5 fruit fly cellular contexts compared by ENCODE assay signal in the genomic region with DNA sequence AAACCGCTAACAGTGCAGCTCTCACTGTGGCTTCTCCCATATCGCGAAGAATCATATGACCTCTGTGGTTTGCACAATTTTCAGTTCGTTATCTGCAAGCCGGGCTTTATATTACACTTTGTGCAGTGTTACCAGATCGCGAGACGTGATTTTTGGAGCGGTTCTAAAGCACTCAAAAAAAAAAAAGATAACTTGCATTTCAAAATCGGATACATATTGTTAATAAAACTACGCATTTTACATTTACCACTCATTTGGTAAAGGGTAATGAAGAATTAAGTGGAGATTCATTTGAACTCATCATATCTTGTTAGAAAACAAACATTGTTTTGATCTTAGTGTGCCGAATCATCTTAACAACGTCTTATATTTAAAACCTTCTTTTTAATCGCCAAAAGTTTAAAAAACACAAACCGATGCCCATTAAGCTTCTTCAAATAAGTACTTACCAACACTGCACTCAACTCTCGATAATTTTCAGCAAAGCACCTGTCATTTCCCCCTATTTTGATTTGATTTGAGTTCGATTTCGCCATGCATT.
TF ChIP-seq lines count a peak whose summit lies in the region.

Gene CG2493, minus strand, starts transcription at position 129 of the 541 bp plus-strand sequence.

- no peak for TF ChIP-seq CTCF in whole organism, embryonic (GFP tag; optimal IDR thresholded peaks at IDR 0.05; lab: Kevin White, UChicago)

TF ChIP-seq in whole organism, adult, 20 proteins besides CTCF, POLR2A, EP300 and RAD21 (continues in another document):
- TF ChIP-seq CG5204 (GFP tag; optimal IDR thresholded peaks at IDR 0.05; lab: Kevin White, UChicago), result no peak
- no peak for TF ChIP-seq CG33017 (tag; optimal IDR thresholded peaks at IDR 0.05; lab: Kevin White, UChicago)
- TF ChIP-seq Clk (GFP tag; optimal IDR thresholded peaks at IDR 0.05; lab: Kevin White, UChicago), result no peak
- no peak for TF ChIP-seq CG7101 (tag; optimal IDR thresholded peaks at IDR 0.05; lab: Kevin White, UChicago)
- no peak for TF ChIP-seq cnc (optimal IDR thresholded peaks at IDR 0.05; lab: Kevin White, UChicago)
- TF ChIP-seq CG7045 (GFP tag; optimal IDR thresholded peaks at IDR 0.05; lab: Kevin White, UChicago), result no peak
- peak; percentile 21 for TF ChIP-seq toe (GFP tag; optimal IDR thresholded peaks at IDR 0.05; lab: Kevin White, UChicago)
- TF ChIP-seq ovo (GFP tag; optimal IDR thresholded peaks at IDR 0.05; lab: Kevin White, UChicago), result no peak
- no peak for TF ChIP-seq kay (GFP tag; lab: Kevin White, UChicago; ENCODE audit: borderline replicate concordance)
- TF ChIP-seq cic (GFP tag; optimal IDR thresholded peaks at IDR 0.05; lab: Kevin White, UChicago), result no peak
- TF ChIP-seq tj (GFP tag; optimal IDR thresholded peaks at IDR 0.05; lab: Kevin White, UChicago), result peak; percentile 57
- TF ChIP-seq CG11617 (GFP tag; optimal IDR thresholded peaks at IDR 0.05; lab: Kevin White, UChicago), result no peak
- peak; percentile 15 for TF ChIP-seq Hr96 (GFP tag; optimal IDR thresholded peaks at IDR 0.05; lab: Kevin White, UChicago)
- TF ChIP-seq Crg-1 (GFP tag; optimal IDR thresholded peaks at IDR 0.05; lab: Kevin White, UChicago), result no peak
- peak; percentile 52 for TF ChIP-seq CG14711 (tag; optimal IDR thresholded peaks at IDR 0.05; lab: Kevin White, UChicago)
- TF ChIP-seq pad (GFP tag; optimal IDR thresholded peaks at IDR 0.05; lab: Kevin White, UChicago), result peak; percentile 29
- TF ChIP-seq CG12768 (GFP tag; optimal IDR thresholded peaks at IDR 0.05; lab: Kevin White, UChicago), result peak; percentile 20

TF ChIP-seq in whole organism, embryonic, 481 proteins besides CTCF, POLR2A, EP300 and RAD21 (continues in another document):
- no peak for TF ChIP-seq CG4328 (GFP tag; optimal IDR thresholded peaks at IDR 0.05; lab: Kevin White, UChicago)
- TF ChIP-seq gfzf (GFP tag; optimal IDR thresholded peaks at IDR 0.05; lab: Kevin White, UChicago), result peak; percentile 58
- TF ChIP-seq Xrp1 (GFP tag; IDR thresholded peaks at IDR 0.05; lab: Robert Waterston, UW), result peak; percentile 74
- TF ChIP-seq CG13624 (GFP tag; optimal IDR thresholded peaks at IDR 0.05; lab: Kevin White, UChicago), result peak; percentile 20
- no peak for TF ChIP-seq HmgZ (tag; optimal IDR thresholded peaks at IDR 0.05; lab: Kevin White, UChicago)
- peak; percentile 49 for TF ChIP-seq Dref (GFP tag; IDR thresholded peaks at IDR 0.05; lab: Robert Waterston, UW)
- TF ChIP-seq pzg (GFP tag; optimal IDR thresholded peaks at IDR 0.05; lab: Kevin White, UChicago), result peak; percentile 42
- peak; percentile 23 for TF ChIP-seq CG6254 (GFP tag; optimal IDR thresholded peaks at IDR 0.05; lab: Kevin White, UChicago)
- 0 out of 3 replicates have a peak, but pooled peaks have one; percentile 39 for TF ChIP-seq CG34422 (GFP tag; IDR thresholded peaks at IDR 0.05; lab: Robert Waterston, UW)
- no peak for TF ChIP-seq D19B (GFP tag; optimal IDR thresholded peaks at IDR 0.05; lab: Kevin White, UChicago)
- TF ChIP-seq Atf6 (GFP tag; IDR thresholded peaks at IDR 0.05; lab: Robert Waterston, UW), result no peak
- TF ChIP-seq vfl (GFP tag; optimal IDR thresholded peaks at IDR 0.05; lab: Kevin White, UChicago), result no peak
- no peak for TF ChIP-seq B-H2 (GFP tag; optimal IDR thresholded peaks at IDR 0.05; lab: Kevin White, UChicago)
- TF ChIP-seq CG10979 (tag; optimal IDR thresholded peaks at IDR 0.05; lab: Kevin White, UChicago), result peak; percentile 48
- no peak for TF ChIP-seq CG11398 (GFP tag; optimal IDR thresholded peaks at IDR 0.05; lab: Kevin White, UChicago)
- TF ChIP-seq tin (GFP tag; optimal IDR thresholded peaks at IDR 0.05; lab: Kevin White, UChicago), result peak; percentile 3
- TF ChIP-seq wdn (GFP tag; IDR thresholded peaks at IDR 0.05; lab: Robert Waterston, UW), result no peak
- no peak for TF ChIP-seq pnt (GFP tag; optimal IDR thresholded peaks at IDR 0.05; lab: Kevin White, UChicago)

TF ChIP-seq in whole organism, prepupa, 60 proteins besides CTCF, POLR2A, EP300 and RAD21 (continues in another document):
- TF ChIP-seq CG6808 (GFP tag; optimal IDR thresholded peaks at IDR 0.05; lab: Kevin White, UChicago), result peak; percentile 45
- TF ChIP-seq OdsH (GFP tag; optimal IDR thresholded peaks at IDR 0.05; lab: Kevin White, UChicago), result peak; percentile 15
- no peak for TF ChIP-seq CG8632 (GFP tag; optimal IDR thresholded peaks at IDR 0.05; lab: Kevin White, UChicago)
- TF ChIP-seq Smox (GFP tag; optimal IDR thresholded peaks at IDR 0.05; lab: Kevin White, UChicago), result no peak
- no peak for TF ChIP-seq CG9139 (GFP tag; optimal IDR thresholded peaks at IDR 0.05; lab: Kevin White, UChicago)
- TF ChIP-seq CG6854 (GFP tag; optimal IDR thresholded peaks at IDR 0.05; lab: Kevin White, UChicago), result no peak
- TF ChIP-seq CG31627 (GFP tag; optimal IDR thresholded peaks at IDR 0.05; lab: Kevin White, UChicago), result peak; percentile 22
- peak; percentile 32 for TF ChIP-seq topi (GFP tag; optimal IDR thresholded peaks at IDR 0.05; lab: Kevin White, UChicago)
- TF ChIP-seq fd59A (GFP tag; optimal IDR thresholded peaks at IDR 0.05; lab: Kevin White, UChicago), result no peak
- TF ChIP-seq Gug (GFP tag; IDR thresholded peaks at IDR 0.05; lab: Robert Waterston, UW), result peak; percentile 54; the same call in 1 of the 2 replicates
- no peak for TF ChIP-seq CG15336 (GFP tag; IDR thresholded peaks at IDR 0.05; lab: Robert Waterston, UW)
- no peak for TF ChIP-seq Sox102F (GFP tag; optimal IDR thresholded peaks at IDR 0.05; lab: Kevin White, UChicago)
- no peak for TF ChIP-seq CG34406 (GFP tag; optimal IDR thresholded peaks at IDR 0.05; lab: Kevin White, UChicago)
- TF ChIP-seq eg (GFP tag; IDR thresholded peaks at IDR 0.05; lab: Robert Waterston, UW), result peak; percentile 57; the same call in 2 of the 3 replicates
- peak; percentile 59 for TF ChIP-seq CG3919 (GFP tag; optimal IDR thresholded peaks at IDR 0.05; lab: Kevin White, UChicago)
- TF ChIP-seq CG11294 (GFP tag; IDR thresholded peaks at IDR 0.05; lab: Robert Waterston, UW), result peak; percentile 23; the same call in 1 of the 2 replicates
- TF ChIP-seq cyc (GFP tag; optimal IDR thresholded peaks at IDR 0.05; lab: Kevin White, UChicago), result peak; percentile 45
- peak; percentile 60 for TF ChIP-seq CG10669 (GFP tag; optimal IDR thresholded peaks at IDR 0.05; lab: Kevin White, UChicago)

TF ChIP-seq in whole organism, pupa, 21 proteins besides CTCF, POLR2A, EP300 and RAD21 (continues in another document):
- no peak for TF ChIP-seq gl (tag; optimal IDR thresholded peaks at IDR 0.05; lab: Kevin White, UChicago)
- peak; percentile 70 for TF ChIP-seq CG8159 (tag; optimal IDR thresholded peaks at IDR 0.05; lab: Kevin White, UChicago)
- peak; percentile 62 for TF ChIP-seq Ets98B (GFP tag; IDR thresholded peaks at IDR 0.05; lab: Robert Waterston, UW)
- TF ChIP-seq CG9948 (tag; optimal IDR thresholded peaks at IDR 0.05; lab: Kevin White, UChicago), result peak; percentile 62
- TF ChIP-seq CG8301 (tag; optimal IDR thresholded peaks at IDR 0.05; lab: Kevin White, UChicago), result peak; percentile 78
- peak; percentile 85 for TF ChIP-seq CG4496 (GFP tag; IDR thresholded peaks at IDR 0.05; lab: Robert Waterston, UW)
- TF ChIP-seq CG13204 (GFP tag; optimal IDR thresholded peaks at IDR 0.05; lab: Kevin White, UChicago), result no peak
- TF ChIP-seq CG17806 (tag; optimal IDR thresholded peaks at IDR 0.05; lab: Kevin White, UChicago), result peak; percentile 73
- TF ChIP-seq CG14655 (GFP tag; optimal IDR thresholded peaks at IDR 0.05; lab: Kevin White, UChicago), result peak; percentile 80
- TF ChIP-seq D1 (tag; optimal IDR thresholded peaks at IDR 0.05; lab: Kevin White, UChicago), result no peak
- no peak for TF ChIP-seq EcR (GFP tag; optimal IDR thresholded peaks at IDR 0.05; lab: Kevin White, UChicago)
- 0 out of 2 replicates have a peak, but pooled peaks have one; percentile 6 for TF ChIP-seq CG12605 (GFP tag; IDR thresholded peaks at IDR 0.05; lab: Robert Waterston, UW)
- TF ChIP-seq fd96Ca (GFP tag; IDR thresholded peaks at IDR 0.05; lab: Robert Waterston, UW), result no peak
- 0 out of 2 replicates have a peak, but pooled peaks have one; percentile 23 for TF ChIP-seq CG32121 (GFP tag; IDR thresholded peaks at IDR 0.05; lab: Robert Waterston, UW)
- TF ChIP-seq rn (GFP tag; IDR thresholded peaks at IDR 0.05; lab: Robert Waterston, UW), result no peak
- TF ChIP-seq Pif1B (GFP tag; optimal IDR thresholded peaks at IDR 0.05; lab: Kevin White, UChicago), result no peak
- TF ChIP-seq CG34367 (tag; optimal IDR thresholded peaks at IDR 0.05; lab: Kevin White, UChicago), result no peak
- TF ChIP-seq CG15710 (tag; optimal IDR thresholded peaks at IDR 0.05; lab: Kevin White, UChicago), result no peak
- TF ChIP-seq Pif1A (GFP tag; optimal IDR thresholded peaks at IDR 0.05; lab: Kevin White, UChicago), result peak; percentile 69

TF ChIP-seq in whole organism, wandering third instar larva, 38 proteins besides CTCF, POLR2A, EP300 and RAD21 (continues in another document):
- no peak for TF ChIP-seq Myc (optimal IDR thresholded peaks at IDR 0.05; lab: Kevin White, UChicago)
- peak; percentile 43 for TF ChIP-seq CG9705 (GFP tag; optimal IDR thresholded peaks at IDR 0.05; lab: Kevin White, UChicago)
- no peak for TF ChIP-seq Dfd (GFP tag; optimal IDR thresholded peaks at IDR 0.05; lab: Kevin White, UChicago)
- peak; percentile 41 for TF ChIP-seq h (GFP tag; optimal IDR thresholded peaks at IDR 0.05; lab: Kevin White, UChicago)
- TF ChIP-seq foxo (GFP tag; optimal IDR thresholded peaks at IDR 0.05; lab: Kevin White, UChicago), result peak in 1 of 2 experiments; percentile 46
- TF ChIP-seq usp (GFP tag; optimal IDR thresholded peaks at IDR 0.05; lab: Kevin White, UChicago), result no peak
- TF ChIP-seq dmrt93B (GFP tag; optimal IDR thresholded peaks at IDR 0.05; lab: Kevin White, UChicago), result peak; percentile 39
- TF ChIP-seq fru (GFP tag; optimal IDR thresholded peaks at IDR 0.05; lab: Kevin White, UChicago), result peak; percentile 46
- TF ChIP-seq br (GFP tag; optimal IDR thresholded peaks at IDR 0.05; lab: Kevin White, UChicago), result no peak
- TF ChIP-seq rgr (GFP tag; optimal IDR thresholded peaks at IDR 0.05; lab: Kevin White, UChicago), result peak; percentile 45
- TF ChIP-seq Vsx2 (GFP tag; optimal IDR thresholded peaks at IDR 0.05; lab: Kevin White, UChicago; ENCODE audit: partially characterized antibody), result no peak
- no peak for TF ChIP-seq CG32264 (GFP tag; optimal IDR thresholded peaks at IDR 0.05; lab: Kevin White, UChicago)
- TF ChIP-seq Hr83 (GFP tag; optimal IDR thresholded peaks at IDR 0.05; lab: Kevin White, UChicago; ENCODE audit: poor library complexity, severe bottlenecking), result no peak
- no peak for TF ChIP-seq brk (GFP tag; optimal IDR thresholded peaks at IDR 0.05; lab: Kevin White, UChicago)
- TF ChIP-seq ey (GFP tag; optimal IDR thresholded peaks at IDR 0.05; lab: Kevin White, UChicago), result peak; percentile 17
- no peak for TF ChIP-seq CrebA (GFP tag; optimal IDR thresholded peaks at IDR 0.05; lab: Kevin White, UChicago; ENCODE audit: borderline replicate concordance)
- TF ChIP-seq pan (optimal IDR thresholded peaks at IDR 0.05; lab: Kevin White, UChicago), result no peak
- TF ChIP-seq N (GFP tag; optimal IDR thresholded peaks at IDR 0.05; lab: Kevin White, UChicago), result no peak
- TF ChIP-seq GATAd (GFP tag; optimal IDR thresholded peaks at IDR 0.05; lab: Kevin White, UChicago), result no peak
- TF ChIP-seq OdsH (GFP tag; optimal IDR thresholded peaks at IDR 0.05; lab: Kevin White, UChicago), result peak; percentile 4
- peak; percentile 12 for TF ChIP-seq woc (GFP tag; optimal IDR thresholded peaks at IDR 0.05; lab: Kevin White, UChicago)
